Worm (Caenorhabditis elegans) whole organism, young adult: Measurements from ENCODE around the gene F13A2.9.

Experiments used
- D2030.7 ChIP-seq: fragments of 200-800 bp; sonication (Bioruptor generic); IDR thresholded peaks from 2 replicates; pipeline ENCODE4 v1.3.6; 2022; ENCODE audit warnings: missing genetic modification reagents, missing genetic modification characterization, missing compliant biosample characterization
- F10E7.11 ChIP-seq: sonication (generic microtip); optimal IDR thresholded peaks from 2 replicates; lab custom pipeline; 2017; ENCODE audit warnings: mild to moderate bottlenecking, missing genetic modification characterization, moderate library complexity, missing compliant biosample characterization
- F23B12.7 ChIP-seq: sonication (generic microtip); optimal IDR thresholded peaks from 2 replicates; lab custom pipeline; 2017; ENCODE audit warnings: missing genetic modification characterization, mild to moderate bottlenecking, missing compliant biosample characterization, antibody characterized with exemption, moderate library complexity; ENCODE audit not compliant: insufficient read depth
- F33H1.4 ChIP-seq: fragments of 200-800 bp; sonication (Bioruptor generic); IDR thresholded peaks from 2 replicates; pipeline ENCODE4 v1.3.6; 2022; ENCODE audit warnings: missing genetic modification reagents, missing genetic modification characterization, missing compliant biosample characterization
- F39B2.1 ChIP-seq: fragments of 200-800 bp; sonication (Bioruptor generic); IDR thresholded peaks from 2 replicates; pipeline ENCODE4 v1.3.6; 2022; ENCODE audit warnings: missing genetic modification reagents, missing genetic modification characterization, missing compliant biosample characterization
- F57C9.4 ChIP-seq: sonication (generic microtip); optimal IDR thresholded peaks from 2 replicates; lab custom pipeline; 2017; ENCODE audit warnings: mild to moderate bottlenecking, missing genetic modification characterization, missing compliant biosample characterization
- K11D2.4 ChIP-seq: fragments of 200-800 bp; sonication (Bioruptor generic); IDR thresholded peaks from 2 replicates; pipeline ENCODE4 v1.3.6; 2022; ENCODE audit warnings: missing genetic modification reagents, missing genetic modification characterization, missing compliant biosample characterization
- Y53G8AR.9 ChIP-seq: fragments of 200-800 bp; sonication (Bioruptor generic); conservative IDR thresholded peaks from 2 replicates; pipeline ENCODE4 v1.3.6; 2022; ENCODE audit warnings: missing genetic modification reagents, missing genetic modification characterization, missing compliant biosample characterization
- Y56A3A.18 ChIP-seq: fragments of 200-800 bp; sonication (Bioruptor generic); IDR thresholded peaks from 2 replicates; pipeline ENCODE4 v1.3.6; 2022; ENCODE audit warnings: missing genetic modification reagents, missing genetic modification characterization, missing compliant biosample characterization
- Y67H2A.10 ChIP-seq: fragments of 200-800 bp; sonication (Bioruptor generic); conservative IDR thresholded peaks from 2 replicates; pipeline ENCODE4 v1.3.6; 2022; ENCODE audit warnings: missing genetic modification reagents, missing genetic modification characterization, missing compliant biosample characterization
- ZK185.1 ChIP-seq: sonication (generic microtip); optimal IDR thresholded peaks from 2 replicates; lab custom pipeline; 2016; ENCODE audit warnings: mild to moderate bottlenecking, missing genetic modification characterization, missing compliant biosample characterization; ENCODE audit not compliant: poor library complexity, severe bottlenecking
- athp-1 ChIP-seq: sonication (generic microtip); optimal IDR thresholded peaks from 2 replicates; lab custom pipeline; 2017; ENCODE audit warnings: mild to moderate bottlenecking, missing genetic modification characterization, missing compliant biosample characterization
- bed-1 ChIP-seq: fragments of 200-800 bp; sonication (Bioruptor generic); IDR thresholded peaks from 2 replicates; pipeline ENCODE4 v1.3.6; 2022; ENCODE audit warnings: missing genetic modification reagents, missing genetic modification characterization, missing compliant biosample characterization
- ccch-3 ChIP-seq: fragments of 200-800 bp; sonication (Bioruptor generic); optimal IDR thresholded peaks from 2 replicates; lab custom pipeline; 2018; ENCODE audit warnings: mild to moderate bottlenecking, missing genetic modification characterization, missing compliant biosample characterization
- cebp-1 ChIP-seq, 2 experiments: fragments of 200-800 bp in 1 of 2; sonication (Bioruptor generic) in 1 of 2; sonication (generic microtip) in 1 of 2; IDR thresholded peaks in 1 of 2; optimal IDR thresholded peaks in 1 of 2; 2 replicates each; pipeline versions ENCODE4 v1.3.6 to Lab custom; 2017 to 2022; ENCODE audit warnings: missing compliant biosample characterization in 2 of 2, missing genetic modification characterization in 2 of 2, mild to moderate bottlenecking in 1 of 2, missing genetic modification reagents in 1 of 2, moderate library complexity in 1 of 2
- cebp-2 ChIP-seq: fragments of 200-800 bp; sonication (Bioruptor generic); IDR thresholded peaks from 2 replicates; pipeline ENCODE4 v1.3.6; 2022; ENCODE audit warnings: missing genetic modification characterization, missing compliant biosample characterization
- ceh-40 ChIP-seq: fragments of 200-800 bp; sonication (Bioruptor generic); IDR thresholded peaks from 2 replicates; pipeline ENCODE4 v1.3.6; 2022; ENCODE audit warnings: missing genetic modification characterization, missing compliant biosample characterization
- dox-1 ChIP-seq: fragments of 200-800 bp; sonication (Bioruptor generic); IDR thresholded peaks from 2 replicates; pipeline ENCODE4 v1.3.6; 2022; ENCODE audit warnings: missing genetic modification reagents, missing genetic modification characterization, missing compliant biosample characterization
- dpff-1 ChIP-seq: sonication (generic microtip); optimal IDR thresholded peaks from 2 replicates; lab custom pipeline; 2017; ENCODE audit warnings: mild to moderate bottlenecking, missing genetic modification characterization, missing compliant biosample characterization
- dpl-1 ChIP-seq: fragments of 150-350 bp; optimal IDR thresholded peaks from 2 replicates; lab custom pipeline; 2014; ENCODE audit warnings: missing biosample characterization, missing genetic modification reagents, missing genetic modification characterization
- efl-1 ChIP-seq: fragments of 150-350 bp; optimal IDR thresholded peaks from 2 replicates; lab custom pipeline; 2014; ENCODE audit warnings: missing biosample characterization, missing genetic modification reagents, missing genetic modification characterization
- egl-18 ChIP-seq: fragments of 200-800 bp; sonication (Bioruptor generic); IDR thresholded peaks from 2 replicates; pipeline ENCODE4 v1.3.6; 2022; ENCODE audit warnings: missing genetic modification reagents, missing genetic modification characterization, missing compliant biosample characterization
- egl-44 ChIP-seq: fragments of 200-800 bp; sonication (Bioruptor generic); IDR thresholded peaks from 2 replicates; pipeline ENCODE4 v1.3.6; 2022; ENCODE audit warnings: missing genetic modification reagents, missing genetic modification characterization, missing compliant biosample characterization
- egrh-3 ChIP-seq: fragments of 200-800 bp; sonication (Bioruptor generic); IDR thresholded peaks from 2 replicates; pipeline ENCODE4 v1.3.6; 2022; ENCODE audit warnings: missing genetic modification reagents, missing genetic modification characterization, missing compliant biosample characterization
- let-607 ChIP-seq, 2 experiments: fragments of 200-800 bp in 1 of 2; sonication (Bioruptor generic) in 1 of 2; sonication (generic microtip) in 1 of 2; optimal IDR thresholded peaks; 2 replicates each; lab custom pipeline; 2016 to 2018; ENCODE audit warnings: mild to moderate bottlenecking in 2 of 2, missing compliant biosample characterization in 2 of 2, missing genetic modification characterization in 2 of 2, moderate library complexity in 2 of 2, missing genotype in 1 of 2
- lin-26 ChIP-seq: fragments of 200-800 bp; sonication (Bioruptor generic); IDR thresholded peaks from 2 replicates; pipeline ENCODE4 v1.3.6; 2022; ENCODE audit warnings: missing genetic modification reagents, missing genetic modification characterization, missing compliant biosample characterization
- lin-40 ChIP-seq: sonication (generic microtip); optimal IDR thresholded peaks from 2 replicates; lab custom pipeline; 2016; ENCODE audit warnings: missing genetic modification characterization, mild to moderate bottlenecking, missing compliant biosample characterization, missing genotype, missing genetic modification reagents
- lin-54 ChIP-seq: fragments of 200-800 bp; sonication (Bioruptor generic); optimal IDR thresholded peaks from 2 replicates; lab custom pipeline; 2018; ENCODE audit warnings: mild to moderate bottlenecking, missing genetic modification characterization, missing compliant biosample characterization
- lir-1 ChIP-seq: fragments of 200-800 bp; sonication (Bioruptor generic); conservative IDR thresholded peaks from 2 replicates; pipeline ENCODE4 v1.3.6; 2022; ENCODE audit warnings: missing genetic modification reagents, missing genetic modification characterization, missing compliant biosample characterization
- lsl-1 ChIP-seq: fragments of 200-800 bp; sonication (Bioruptor generic); optimal IDR thresholded peaks from 2 replicates; lab custom pipeline; 2018; ENCODE audit warnings: mild to moderate bottlenecking, missing genetic modification characterization, moderate library complexity, missing compliant biosample characterization
- lsy-27 ChIP-seq: sonication (generic microtip); optimal IDR thresholded peaks from 2 replicates; lab custom pipeline; 2017; ENCODE audit warnings: missing genetic modification characterization, mild to moderate bottlenecking, missing compliant biosample characterization, antibody characterized with exemption, missing genotype, borderline replicate concordance; ENCODE audit not compliant: insufficient read depth
- madf-3 ChIP-seq: fragments of 200-800 bp; sonication (Bioruptor generic); IDR thresholded peaks from 2 replicates; pipeline ENCODE4 v1.3.6; 2022; ENCODE audit warnings: missing genetic modification reagents, missing genetic modification characterization, missing compliant biosample characterization
- madf-6 ChIP-seq: fragments of 200-800 bp; sonication (Bioruptor generic); IDR thresholded peaks from 2 replicates; pipeline ENCODE4 v1.3.6; 2022; ENCODE audit warnings: missing genetic modification reagents, missing genetic modification characterization, missing compliant biosample characterization
- madf-8 ChIP-seq: fragments of 200-800 bp; sonication (Bioruptor generic); conservative IDR thresholded peaks from 2 replicates; pipeline ENCODE4 v1.3.6; 2022; ENCODE audit warnings: missing genetic modification reagents, missing genetic modification characterization, missing compliant biosample characterization
- mcd-1 ChIP-seq: fragments of 200-800 bp; sonication (Bioruptor generic); IDR thresholded peaks from 2 replicates; pipeline ENCODE4 v1.3.6; 2022; ENCODE audit warnings: missing genetic modification reagents, missing genetic modification characterization, missing compliant biosample characterization
- mel-28 ChIP-seq: sonication (generic microtip); optimal IDR thresholded peaks from 2 replicates; lab custom pipeline; 2016; ENCODE audit warnings: borderline replicate concordance, mild to moderate bottlenecking, missing genetic modification characterization, missing compliant biosample characterization
- pbrm-1 ChIP-seq: fragments of 200-800 bp; sonication (Bioruptor generic); IDR thresholded peaks from 2 replicates; pipeline ENCODE4 v1.3.6; 2022; ENCODE audit warnings: missing genetic modification reagents, missing genetic modification characterization, missing compliant biosample characterization
- rcor-1 ChIP-seq: fragments of 200-800 bp; sonication (Bioruptor generic); IDR thresholded peaks from 2 replicates; pipeline ENCODE4 v1.3.6; 2022; ENCODE audit warnings: missing genetic modification reagents, missing genetic modification characterization, missing compliant biosample characterization
- rec-8 ChIP-seq, 2 experiments: sonication (generic microtip); optimal IDR thresholded peaks; 2 replicates each; lab custom pipeline; 2016; ENCODE audit warnings: mild to moderate bottlenecking in 2 of 2, missing genetic modification characterization in 2 of 2, missing genetic modification reagents in 2 of 2, missing genotype in 2 of 2, missing biosample characterization in 1 of 2, missing compliant biosample characterization in 1 of 2, moderate library complexity in 1 of 2
- snpc-1.1 ChIP-seq: sonication (generic microtip); optimal IDR thresholded peaks from 2 replicates; lab custom pipeline; 2017; ENCODE audit warnings: missing genetic modification characterization, mild to moderate bottlenecking, missing compliant biosample characterization, antibody characterized with exemption, moderate library complexity, missing genotype, missing genetic modification reagents; ENCODE audit not compliant: insufficient read depth
- snpc-1.3 ChIP-seq: sonication (generic microtip); optimal IDR thresholded peaks from 2 replicates; lab custom pipeline; 2017; ENCODE audit warnings: missing genetic modification characterization, mild to moderate bottlenecking, missing compliant biosample characterization, antibody characterized with exemption, moderate library complexity, missing genotype, missing genetic modification reagents; ENCODE audit not compliant: insufficient read depth
- snpc-3.4 ChIP-seq: sonication (generic microtip); optimal IDR thresholded peaks from 2 replicates; lab custom pipeline; 2017; ENCODE audit warnings: missing genetic modification characterization, mild to moderate bottlenecking, missing compliant biosample characterization, antibody characterized with exemption, moderate library complexity, missing genotype, missing genetic modification reagents
- snpc-4 ChIP-seq, 5 experiments: fragments of 150-350 bp in 1 of 5; sonication (generic microtip) in 4 of 5; optimal IDR thresholded peaks; 2 replicates each; lab custom pipeline; 2014 to 2018; ENCODE audit warnings: missing genetic modification characterization in 5 of 5, missing biosample characterization in 3 of 5, antibody characterized with exemption in 2 of 5, mild to moderate bottlenecking in 2 of 5, missing compliant biosample characterization in 2 of 5, missing genotype in 2 of 5, moderate library complexity in 2 of 5, missing genetic modification reagents in 1 of 5
- tbp1 ChIP-seq: fragments of 200-800 bp; sonication (Bioruptor generic); optimal IDR thresholded peaks from 2 replicates; lab custom pipeline; 2018; ENCODE audit warnings: mild to moderate bottlenecking, missing genetic modification characterization, missing compliant biosample characterization
- ztf-6 ChIP-seq: fragments of 200-800 bp; sonication (Bioruptor generic); IDR thresholded peaks from 2 replicates; pipeline ENCODE4 v1.3.6; 2022; ENCODE audit warnings: missing genetic modification reagents, missing genetic modification characterization, missing compliant biosample characterization

Gene F13A2.9

ce11 chrV:4346799-4347198 lies 40.5 kb downstream of the F13A2.9 start, which contains the start of gene mcm-7 (continued):
- TF ChIP-seq F57C9.4 (tag; lab: Kevin White, UChicago): no peak
- peak; percentile 51; the same call in 1 of the 2 replicates for TF ChIP-seq mcd-1
- TF ChIP-seq mel-28 (tag; lab: Kevin White, UChicago): no peak
- TF ChIP-seq rec-8 (tag; optimal IDR thresholded peaks at IDR 0.05; lab: Kevin White, UChicago): no peak
- no peak for TF ChIP-seq dpff-1
- TF ChIP-seq lsl-1: peak; percentile 64
- TF ChIP-seq ccch-3 (GFP tag; lab: Kevin White, UChicago): no peak
- no peak for TF ChIP-seq lir-1 (GFP tag; lab: Robert Waterston, UW)
- peak; percentile 30 for TF ChIP-seq tbp1 (GFP tag; lab: Kevin White, UChicago)
- no peak for TF ChIP-seq madf-3 (GFP tag; lab: Robert Waterston, UW)
- TF ChIP-seq snpc-3.4 (tag; lab: Kevin White, UChicago): peak; percentile 53
- TF ChIP-seq Y67H2A.10 (GFP tag; lab: Robert Waterston, UW): no peak
- peak; percentile 70 for TF ChIP-seq egrh-3 (GFP tag; lab: Robert Waterston, UW)
- TF ChIP-seq cebp-2 (GFP tag; lab: Robert Waterston, UW): no peak
- peak; percentile 93 for TF ChIP-seq F33H1.4 (GFP tag; lab: Robert Waterston, UW)
- TF ChIP-seq snpc-4 (GFP tag; optimal IDR thresholded peaks at IDR 0.05; lab: Kevin White, UChicago): no peak
- peak in 2 of 4 experiments; percentile 49 to 59 for TF ChIP-seq snpc-4 (tag; optimal IDR thresholded peaks at IDR 0.05; lab: Kevin White, UChicago)
- no peak for TF ChIP-seq Y56A3A.18 (GFP tag; lab: Robert Waterston, UW)
- peak; percentile 58 for TF ChIP-seq D2030.7
- peak; percentile 27 for TF ChIP-seq snpc-1.3 (tag; lab: Kevin White, UChicago)
- peak; percentile 79 for TF ChIP-seq dpl-1 (GFP tag; lab: Kevin White, UChicago)
- TF ChIP-seq F39B2.1 (GFP tag; lab: Robert Waterston, UW): no peak
- peak; percentile 93 for TF ChIP-seq efl-1
- TF ChIP-seq rcor-1: peak; percentile 57; the same call in 1 of the 2 replicates
- TF ChIP-seq F23B12.7 (tag; lab: Kevin White, UChicago): peak; percentile 45
- TF ChIP-seq lin-26 (GFP tag; lab: Robert Waterston, UW): no peak
- TF ChIP-seq lin-40 (tag; lab: Kevin White, UChicago): no peak
- TF ChIP-seq K11D2.4: no peak
- peak; percentile 77 for TF ChIP-seq dox-1
- TF ChIP-seq ZK185.1: no peak
- TF ChIP-seq snpc-1.1 (tag; lab: Kevin White, UChicago): peak; percentile 30
- TF ChIP-seq athp-1 (tag; lab: Kevin White, UChicago): no peak
- TF ChIP-seq Y53G8AR.9 (GFP tag; lab: Robert Waterston, UW): no peak
- no peak for TF ChIP-seq let-607 (tag; optimal IDR thresholded peaks at IDR 0.05; lab: Kevin White, UChicago)
- no peak for TF ChIP-seq egl-18 (GFP tag; lab: Robert Waterston, UW)
- TF ChIP-seq madf-6 (GFP tag; lab: Robert Waterston, UW): peak; percentile 91
- TF ChIP-seq lin-54 (GFP tag; lab: Kevin White, UChicago): peak; percentile 86
- no peak for TF ChIP-seq cebp-1 (GFP tag; IDR thresholded peaks at IDR 0.05; lab: Robert Waterston, UW)
- peak; percentile 41 for TF ChIP-seq cebp-1 (tag; optimal IDR thresholded peaks at IDR 0.05; lab: Kevin White, UChicago)
- no peak for TF ChIP-seq lsy-27 (tag; lab: Kevin White, UChicago)
- TF ChIP-seq egl-44: no peak
- TF ChIP-seq ztf-6 (GFP tag; lab: Robert Waterston, UW): no peak
- peak; percentile 76 for TF ChIP-seq madf-8 (GFP tag; lab: Robert Waterston, UW)
- TF ChIP-seq pbrm-1 (GFP tag; lab: Robert Waterston, UW): 0 out of 2 replicates have a peak, but pooled peaks have one; percentile 47
- no peak for TF ChIP-seq F10E7.11 (tag; lab: Kevin White, UChicago)
- TF ChIP-seq ceh-40: no peak
- TF ChIP-seq bed-1 (GFP tag; lab: Robert Waterston, UW): no peak
